Worm (Caenorhabditis elegans) whole organism, mixed stage, embryonic: Measurements from ENCODE around the gene toh-1.

Experiments
- M03D4.4 ChIP-seq: sonication (generic microtip); optimal IDR thresholded peaks from 2 replicates; lab custom pipeline; 2017; ENCODE audit warnings: mild to moderate bottlenecking, missing genetic modification characterization, missing compliant biosample characterization
- bed-3 ChIP-seq: fragments of 200-800 bp; sonication (Bioruptor generic); optimal IDR thresholded peaks from 3 replicates; lab custom pipeline; 2018; ENCODE audit warnings: mild to moderate bottlenecking, missing genetic modification characterization, moderate library complexity, missing compliant biosample characterization
- blmp-1 ChIP-seq: fragments of 150-350 bp; optimal IDR thresholded peaks from 2 replicates; lab custom pipeline; 2014; ENCODE audit warnings: missing biosample characterization, missing genetic modification characterization
- ceh-39 ChIP-seq: fragments of 150-350 bp; optimal IDR thresholded peaks from 2 replicates; lab custom pipeline; 2014; ENCODE audit warnings: missing biosample characterization, missing genetic modification characterization
- ceh-43 ChIP-seq: fragments of 200-800 bp; sonication (Bioruptor generic); optimal IDR thresholded peaks from 2 replicates; lab custom pipeline; 2018; ENCODE audit warnings: mild to moderate bottlenecking, missing genetic modification characterization, moderate library complexity, missing compliant biosample characterization
- ceh-83 ChIP-seq: fragments of 200-800 bp; sonication (Bioruptor generic); optimal IDR thresholded peaks from 2 replicates; lab custom pipeline; 2018; ENCODE audit warnings: mild to moderate bottlenecking, missing genetic modification characterization, missing compliant biosample characterization
- ces-1 ChIP-seq: fragments of 150-350 bp; optimal IDR thresholded peaks from 2 replicates; lab custom pipeline; 2014; ENCODE audit warnings: missing biosample characterization, missing genetic modification reagents, missing genetic modification characterization
- cnd-1 ChIP-seq: fragments of 200-800 bp; sonication (Bioruptor generic); optimal IDR thresholded peaks from 2 replicates; lab custom pipeline; 2018; ENCODE audit warnings: mild to moderate bottlenecking, missing genetic modification characterization, missing compliant biosample characterization
- drap-1 ChIP-seq: fragments of 200-800 bp; sonication (Bioruptor generic); optimal IDR thresholded peaks from 3 replicates; lab custom pipeline; 2018; ENCODE audit warnings: mild to moderate bottlenecking, missing genetic modification characterization, missing compliant biosample characterization
- elt-1 ChIP-seq: sonication (generic microtip); optimal IDR thresholded peaks from 2 replicates; lab custom pipeline; 2017; ENCODE audit warnings: missing genetic modification characterization, mild to moderate bottlenecking, missing compliant biosample characterization, antibody characterized with exemption, moderate library complexity, borderline replicate concordance; ENCODE audit not compliant: insufficient read depth
- elt-3 ChIP-seq: fragments of 150-350 bp; optimal IDR thresholded peaks from 2 replicates; lab custom pipeline; 2014; ENCODE audit warnings: missing biosample characterization, missing genetic modification characterization
- flh-1 ChIP-seq: fragments of 200-800 bp; sonication (Bioruptor generic); optimal IDR thresholded peaks from 2 replicates; lab custom pipeline; 2018; ENCODE audit warnings: mild to moderate bottlenecking, missing genetic modification characterization, moderate library complexity, missing compliant biosample characterization
- ham-2 ChIP-seq: fragments of 200-800 bp; sonication (Bioruptor generic); optimal IDR thresholded peaks from 2 replicates; lab custom pipeline; 2018; ENCODE audit warnings: mild to moderate bottlenecking, missing genetic modification characterization, missing compliant biosample characterization
- hlh-1 ChIP-seq: fragments of 150-350 bp; optimal IDR thresholded peaks from 2 replicates; lab custom pipeline; 2014; ENCODE audit warnings: missing biosample characterization, missing genetic modification reagents, missing genetic modification characterization
- lin-13 ChIP-seq: fragments of 150-350 bp; optimal IDR thresholded peaks from 2 replicates; lab custom pipeline; 2014; ENCODE audit warnings: missing biosample characterization, missing genetic modification characterization
- lin-32 ChIP-seq: fragments of 200-800 bp; sonication (Bioruptor generic); optimal IDR thresholded peaks from 2 replicates; lab custom pipeline; 2018; ENCODE audit warnings: mild to moderate bottlenecking, missing genetic modification characterization, missing compliant biosample characterization
- lsy-2 ChIP-seq: fragments of 150-350 bp; optimal IDR thresholded peaks from 2 replicates; lab custom pipeline; 2014; ENCODE audit warnings: missing biosample characterization, missing genetic modification characterization
- mab-5 ChIP-seq: fragments of 150-350 bp; optimal IDR thresholded peaks from 2 replicates; lab custom pipeline; 2014; ENCODE audit warnings: missing biosample characterization, missing genetic modification characterization
- mep-1 ChIP-seq: fragments of 150-350 bp; optimal IDR thresholded peaks from 2 replicates; lab custom pipeline; 2017; ENCODE audit warnings: missing biosample characterization, missing genetic modification reagents, missing genetic modification characterization, inconsistent platforms
- mls-2 ChIP-seq: sonication (generic microtip); optimal IDR thresholded peaks from 2 replicates; lab custom pipeline; 2016; ENCODE audit warnings: mild to moderate bottlenecking, missing genetic modification characterization, moderate library complexity, missing compliant biosample characterization
- nhr-12 ChIP-seq: fragments of 150-350 bp; optimal IDR thresholded peaks from 2 replicates; lab custom pipeline; 2014; ENCODE audit warnings: missing biosample characterization, missing genetic modification characterization
- nhr-2 ChIP-seq: fragments of 150-350 bp; optimal IDR thresholded peaks from 2 replicates; lab custom pipeline; 2014; ENCODE audit warnings: missing biosample characterization, missing genetic modification characterization
- nhr-237 ChIP-seq: fragments of 150-350 bp; optimal IDR thresholded peaks from 2 replicates; lab custom pipeline; 2014; ENCODE audit warnings: missing biosample characterization, missing genetic modification characterization
- nhr-28 ChIP-seq: fragments of 150-350 bp; optimal IDR thresholded peaks from 2 replicates; lab custom pipeline; 2014; ENCODE audit warnings: missing biosample characterization, missing genetic modification characterization
- nhr-76 ChIP-seq: sonication (generic microtip); optimal IDR thresholded peaks from 2 replicates; lab custom pipeline; 2017; ENCODE audit warnings: missing biosample characterization, missing genetic modification characterization
- pha-4 ChIP-seq: fragments of 150-350 bp; optimal IDR thresholded peaks from 2 replicates; lab custom pipeline; 2018; ENCODE audit warnings: missing biosample characterization, missing genetic modification reagents, missing genetic modification characterization
- sem-2 ChIP-seq: fragments of 200-800 bp; sonication (Bioruptor generic); optimal IDR thresholded peaks from 2 replicates; lab custom pipeline; 2018; ENCODE audit warnings: mild to moderate bottlenecking, missing genetic modification characterization, missing compliant biosample characterization
- snpc-4 ChIP-seq: fragments of 150-350 bp; optimal IDR thresholded peaks from 2 replicates; lab custom pipeline; 2014; ENCODE audit warnings: missing biosample characterization, missing genetic modification characterization
- sptf-1 ChIP-seq: sonication (generic microtip); optimal IDR thresholded peaks from 2 replicates; lab custom pipeline; 2017; ENCODE audit warnings: mild to moderate bottlenecking, missing genetic modification characterization, moderate library complexity, missing compliant biosample characterization
- tbx-8 ChIP-seq: fragments of 200-800 bp; sonication (Bioruptor generic); optimal IDR thresholded peaks from 2 replicates; lab custom pipeline; 2018; ENCODE audit warnings: mild to moderate bottlenecking, missing genetic modification characterization, moderate library complexity, missing compliant biosample characterization
- unc-120 ChIP-seq: sonication (generic microtip); optimal IDR thresholded peaks from 2 replicates; lab custom pipeline; 2017; ENCODE audit warnings: missing genetic modification characterization, missing compliant biosample characterization; ENCODE audit not compliant: poor library complexity, severe bottlenecking
- unc-39 ChIP-seq: fragments of 150-350 bp; optimal IDR thresholded peaks from 2 replicates; lab custom pipeline; 2014; ENCODE audit warnings: missing biosample characterization, missing genetic modification characterization
- unc-62 ChIP-seq: fragments of 150-350 bp; optimal IDR thresholded peaks from 2 replicates; lab custom pipeline; 2014; ENCODE audit warnings: missing biosample characterization, missing genetic modification reagents, missing genetic modification characterization
- zip-8 ChIP-seq: fragments of 150-350 bp; optimal IDR thresholded peaks from 2 replicates; lab custom pipeline; 2014; ENCODE audit warnings: missing biosample characterization, missing genetic modification characterization
- ztf-11 ChIP-seq: fragments of 150-350 bp; optimal IDR thresholded peaks from 2 replicates; lab custom pipeline; 2014; ENCODE audit warnings: missing biosample characterization, missing genetic modification characterization

toh-1 gene

DNA sequence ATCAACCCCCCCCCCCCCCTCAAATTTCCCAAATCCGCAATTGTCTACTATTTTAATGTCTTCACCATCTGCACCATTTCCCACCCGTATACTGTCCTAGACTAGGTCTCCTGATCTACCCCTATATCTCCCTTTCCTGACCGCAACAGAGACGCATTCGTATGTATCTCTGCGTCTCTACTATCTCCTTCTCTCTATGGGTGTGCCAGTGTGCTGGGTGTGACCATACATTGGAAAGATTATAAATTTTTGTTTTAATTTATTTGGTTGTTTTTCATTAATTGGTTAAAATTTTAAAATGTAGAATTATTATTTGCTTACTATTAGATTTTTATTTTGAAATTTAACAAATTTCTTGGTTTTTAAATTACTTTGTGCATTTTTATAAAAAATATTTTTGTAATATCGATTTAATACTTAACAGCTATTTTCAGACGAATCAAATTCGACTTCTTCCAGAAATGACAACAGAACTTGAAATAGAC lies 13.2 kb upstream of the toh-1 start, which contains the start of gene amx-1:
Gene amx-1 (plus strand): TSS at position 435 of the 485 bp plus-strand sequence.
- peak; percentile 56 for TF ChIP-seq nhr-2 (tag; lab: Kevin White, UChicago)
- no peak for TF ChIP-seq ztf-11 (tag; lab: Kevin White, UChicago)
- TF ChIP-seq nhr-28 (tag; lab: Kevin White, UChicago) = no peak
- no peak for TF ChIP-seq pha-4 (tag; lab: Kevin White, UChicago)
- no peak for TF ChIP-seq mep-1 (tag; lab: Kevin White, UChicago)
- no peak for TF ChIP-seq zip-8 (tag; lab: Kevin White, UChicago)
- peak; percentile 10 for TF ChIP-seq cnd-1 (tag; lab: Kevin White, UChicago)
- peak; percentile 14 for TF ChIP-seq ces-1 (GFP tag; lab: Kevin White, UChicago)
- TF ChIP-seq lsy-2 = no peak
- TF ChIP-seq ceh-43 = no peak
- no peak for TF ChIP-seq M03D4.4 (tag; lab: Kevin White, UChicago)
- no peak for TF ChIP-seq lin-13 (tag; lab: Kevin White, UChicago)
- TF ChIP-seq ham-2 (GFP tag; lab: Kevin White, UChicago) = no peak
- TF ChIP-seq unc-62 (GFP tag; lab: Kevin White, UChicago) = no peak
- peak; percentile 26 for TF ChIP-seq elt-1
- no peak for TF ChIP-seq unc-39 (tag; lab: Kevin White, UChicago)
- no peak for TF ChIP-seq sem-2 (GFP tag; lab: Kevin White, UChicago)
- no peak for TF ChIP-seq ceh-39
- no peak for TF ChIP-seq drap-1 (GFP tag; lab: Kevin White, UChicago)
- peak; percentile 2 for TF ChIP-seq hlh-1 (tag; lab: Kevin White, UChicago)
- no peak for TF ChIP-seq unc-120 (tag; lab: Kevin White, UChicago)
- TF ChIP-seq mls-2 (tag; lab: Kevin White, UChicago) = no peak
- TF ChIP-seq nhr-76 (tag; lab: Kevin White, UChicago) = no peak
- no peak for TF ChIP-seq lin-32 (GFP tag; lab: Kevin White, UChicago)
- no peak for TF ChIP-seq blmp-1 (tag; lab: Kevin White, UChicago)
- no peak for TF ChIP-seq flh-1 (GFP tag; lab: Kevin White, UChicago)
- TF ChIP-seq elt-3 (tag; lab: Kevin White, UChicago) = no peak
- no peak for TF ChIP-seq snpc-4 (tag; lab: Kevin White, UChicago)
- no peak for TF ChIP-seq bed-3 (GFP tag; lab: Kevin White, UChicago)
- no peak for TF ChIP-seq tbx-8 (GFP tag; lab: Kevin White, UChicago)
- no peak for TF ChIP-seq mab-5 (tag; lab: Kevin White, UChicago)
- TF ChIP-seq nhr-12 (tag; lab: Kevin White, UChicago) = no peak
- no peak for TF ChIP-seq sptf-1 (tag; lab: Kevin White, UChicago)
- no peak for TF ChIP-seq nhr-237
- TF ChIP-seq ceh-83 = no peak

DNA sequence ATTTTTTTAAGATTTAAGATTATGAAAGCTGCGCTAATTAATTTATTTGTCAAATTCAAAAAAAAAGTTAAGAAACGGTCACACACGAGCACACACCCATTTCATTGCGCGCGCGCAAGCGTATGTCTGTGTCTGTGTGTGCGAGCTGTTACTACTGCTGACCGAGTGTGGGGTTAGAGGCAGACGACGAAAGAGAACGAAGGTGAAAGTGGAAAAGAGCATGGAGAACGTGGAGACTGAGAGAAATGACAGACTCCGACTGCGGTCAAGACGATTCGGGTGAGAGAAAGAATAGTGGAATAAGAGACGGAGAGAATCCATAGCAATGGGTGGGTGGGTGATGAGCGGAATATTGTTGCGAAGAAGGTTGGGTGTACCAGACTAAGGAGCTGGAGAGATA lies 11.3 kb upstream of the toh-1 start:
- TF ChIP-seq cnd-1 (tag; lab: Kevin White, UChicago) (peak; percentile 69), drap-1 (GFP tag; lab: Kevin White, UChicago) (peak; percentile 43), lin-13 (tag; lab: Kevin White, UChicago) (peak; percentile 63), blmp-1 (tag; lab: Kevin White, UChicago) (peak; percentile 90), hlh-1 (tag; lab: Kevin White, UChicago) (peak; percentile 45), ceh-39 (peak; percentile 35), snpc-4 (tag; lab: Kevin White, UChicago) (no peak), nhr-12 (tag; lab: Kevin White, UChicago) (no peak), unc-120 (tag; lab: Kevin White, UChicago) (peak; percentile 84), nhr-76 (tag; lab: Kevin White, UChicago) (no peak), pha-4 (tag; lab: Kevin White, UChicago) (peak; percentile 81), lin-32 (GFP tag; lab: Kevin White, UChicago) (peak; percentile 30), sptf-1 (tag; lab: Kevin White, UChicago) (peak; percentile 67), mep-1 (tag; lab: Kevin White, UChicago) (peak; percentile 53), unc-62 (GFP tag; lab: Kevin White, UChicago) (peak; percentile 74), mls-2 (tag; lab: Kevin White, UChicago) (peak; percentile 46), ces-1 (GFP tag; lab: Kevin White, UChicago) (peak; percentile 42), ham-2 (GFP tag; lab: Kevin White, UChicago) (peak; percentile 64), ceh-83 (no peak), M03D4.4 (tag; lab: Kevin White, UChicago) (peak; percentile 11), lsy-2 (peak; percentile 15), nhr-2 (tag; lab: Kevin White, UChicago) (peak; percentile 80), tbx-8 (GFP tag; lab: Kevin White, UChicago) (no peak), ztf-11 (tag; lab: Kevin White, UChicago) (no peak), nhr-237 (peak; percentile 9)
